Worm (Caenorhabditis elegans) whole organism, L1 larva: ENCODE results near the gene srh-135.
"Not testable (repeated sequence)": the region's sequence is repeated elsewhere in the genome, so short reads cannot be mapped to it uniquely, and the experiment has no call there.

Experiments
- C34B4.2 ChIP-seq: sonication (generic microtip); optimal IDR thresholded peaks from 2 replicates; lab custom pipeline; 2017; ENCODE audit warnings: mild to moderate bottlenecking, missing genetic modification characterization, missing compliant biosample characterization
- F16B12.6 ChIP-seq: fragments of 150-350 bp; optimal IDR thresholded peaks from 2 replicates; lab custom pipeline; 2014; ENCODE audit warnings: missing biosample characterization, missing genetic modification characterization
- Y116A8C.19 ChIP-seq: sonication (generic microtip); optimal IDR thresholded peaks from 2 replicates; lab custom pipeline; 2016; ENCODE audit warnings: missing compliant biosample characterization, missing genetic modification characterization, borderline replicate concordance
- aha-1 ChIP-seq: fragments of 150-350 bp; optimal IDR thresholded peaks from 2 replicates; lab custom pipeline; 2014; ENCODE audit warnings: missing biosample characterization, missing genetic modification characterization
- aly-2 ChIP-seq: fragments of 150-350 bp; optimal IDR thresholded peaks from 2 replicates; lab custom pipeline; 2014; ENCODE audit warnings: missing biosample characterization, missing genetic modification characterization
- blmp-1 ChIP-seq: fragments of 150-350 bp; optimal IDR thresholded peaks from 2 replicates; lab custom pipeline; 2014; ENCODE audit warnings: missing biosample characterization, missing genetic modification characterization
- ceh-63 ChIP-seq: fragments of 200-800 bp; sonication (Bioruptor generic); optimal IDR thresholded peaks from 2 replicates; lab custom pipeline; 2018; ENCODE audit warnings: mild to moderate bottlenecking, missing genetic modification characterization, missing compliant biosample characterization
- ceh-8 ChIP-seq: fragments of 200-800 bp; sonication (Bioruptor generic); optimal IDR thresholded peaks from 2 replicates; lab custom pipeline; 2018; ENCODE audit warnings: mild to moderate bottlenecking, missing genetic modification characterization, moderate library complexity, missing compliant biosample characterization
- ceh-88 ChIP-seq: fragments of 200-800 bp; sonication (Bioruptor generic); IDR thresholded peaks from 2 replicates; pipeline ENCODE4 v1.3.6; 2022; ENCODE audit warnings: missing genetic modification characterization, missing compliant biosample characterization
- ceh-90 ChIP-seq: sonication (generic microtip); optimal IDR thresholded peaks from 2 replicates; lab custom pipeline; 2016; ENCODE audit warnings: missing genetic modification characterization, missing compliant biosample characterization
- efl-1 ChIP-seq, 4 experiments: fragments of 150-350 bp; optimal IDR thresholded peaks in 3 of 4; peaks in 1 of 4; 1 replicate in 1 of 4; 2 replicates in 3 of 4; lab custom pipeline; 2014; ENCODE audit warnings: missing biosample characterization in 2 of 4, missing genetic modification characterization in 2 of 4, missing genetic modification reagents in 2 of 4
- egl-13 ChIP-seq: sonication (generic microtip); optimal IDR thresholded peaks from 2 replicates; lab custom pipeline; 2016; ENCODE audit warnings: missing genotype, missing genetic modification reagents, missing genetic modification characterization, missing compliant biosample characterization
- elt-3 ChIP-seq, 6 experiments: fragments of 150-350 bp in 1 of 6; sonication (generic microtip); optimal IDR thresholded peaks; 2 replicates each; lab custom pipeline; 2017 to 2018; ENCODE audit warnings: missing biosample characterization in 6 of 6, missing genetic modification characterization in 6 of 6, inconsistent platforms in 1 of 6
- ets-5 ChIP-seq: fragments of 200-800 bp; sonication (Bioruptor generic); IDR thresholded peaks from 2 replicates; pipeline ENCODE4 v1.3.6; 2022; ENCODE audit warnings: missing genetic modification characterization, missing compliant biosample characterization
- fos-1 ChIP-seq: fragments of 150-350 bp; optimal IDR thresholded peaks from 2 replicates; lab custom pipeline; 2014; ENCODE audit warnings: missing biosample characterization, missing genetic modification characterization
- grh-1 ChIP-seq: fragments of 200-800 bp; sonication (Bioruptor generic); IDR thresholded peaks from 2 replicates; pipeline ENCODE4 v1.3.6; 2022; ENCODE audit warnings: missing genetic modification reagents, missing genetic modification characterization, missing compliant biosample characterization
- hlh-4 ChIP-seq: sonication (generic microtip); optimal IDR thresholded peaks from 2 replicates; lab custom pipeline; 2016; ENCODE audit warnings: mild to moderate bottlenecking, missing genetic modification characterization, missing compliant biosample characterization
- isw-1 ChIP-seq: fragments of 200-800 bp; sonication (Bioruptor generic); IDR thresholded peaks from 2 replicates; pipeline ENCODE4 v1.3.6; 2022; ENCODE audit warnings: missing genetic modification characterization, missing compliant biosample characterization
- lin-13 ChIP-seq: fragments of 150-350 bp; optimal IDR thresholded peaks from 2 replicates; lab custom pipeline; 2014; ENCODE audit warnings: missing biosample characterization, missing genetic modification reagents, missing genetic modification characterization
- lin-15B ChIP-seq: fragments of 150-350 bp; sonication (generic microtip); optimal IDR thresholded peaks from 3 replicates; lab custom pipeline; 2014; ENCODE audit warnings: missing biosample characterization, missing genetic modification characterization
- lin-35 ChIP-seq, 2 experiments: fragments of 150-350 bp; optimal IDR thresholded peaks; 2 replicates each; lab custom pipeline; 2014; ENCODE audit warnings: missing biosample characterization in 2 of 2, missing genetic modification characterization in 2 of 2, missing genetic modification reagents in 2 of 2
- lir-3 ChIP-seq: sonication (generic microtip); optimal IDR thresholded peaks from 2 replicates; lab custom pipeline; 2016; ENCODE audit warnings: mild to moderate bottlenecking, missing genetic modification characterization, moderate library complexity, missing compliant biosample characterization; ENCODE audit not compliant: poor library complexity
- mab-9 ChIP-seq: fragments of 200-800 bp; sonication (Bioruptor generic); IDR thresholded peaks from 2 replicates; pipeline ENCODE4 v1.3.6; 2022; ENCODE audit warnings: missing genetic modification reagents, missing genetic modification characterization, missing compliant biosample characterization
- mdl-1 ChIP-seq, 2 experiments: fragments of 150-350 bp; optimal IDR thresholded peaks; 2 replicates each; lab custom pipeline; 2014 to 2017; ENCODE audit warnings: missing biosample characterization in 2 of 2, missing genetic modification characterization in 2 of 2, inconsistent platforms in 1 of 2
- nhr-19 ChIP-seq: fragments of 200-800 bp; sonication (Bioruptor generic); conservative IDR thresholded peaks from 2 replicates; pipeline ENCODE4 v1.3.6; 2022; ENCODE audit warnings: missing genetic modification characterization, missing compliant biosample characterization
- nhr-237 ChIP-seq: fragments of 150-350 bp; optimal IDR thresholded peaks from 2 replicates; lab custom pipeline; 2014; ENCODE audit warnings: missing biosample characterization, missing genetic modification characterization
- nhr-28 ChIP-seq: fragments of 150-350 bp; optimal IDR thresholded peaks from 2 replicates; lab custom pipeline; 2014; ENCODE audit warnings: missing biosample characterization, missing genetic modification characterization
- nhr-76 ChIP-seq: sonication (generic microtip); optimal IDR thresholded peaks from 2 replicates; lab custom pipeline; 2017; ENCODE audit warnings: missing biosample characterization, missing genetic modification characterization
- nhr-77 ChIP-seq: fragments of 150-350 bp; optimal IDR thresholded peaks from 2 replicates; lab custom pipeline; 2014; ENCODE audit warnings: missing biosample characterization, missing genetic modification characterization
- pag-3 ChIP-seq: sonication (generic microtip); optimal IDR thresholded peaks from 2 replicates; lab custom pipeline; 2017; ENCODE audit warnings: missing genetic modification characterization, mild to moderate bottlenecking, missing compliant biosample characterization, antibody characterized with exemption, borderline replicate concordance; ENCODE audit not compliant: insufficient read depth
- rnt-1 ChIP-seq: sonication (generic microtip); optimal IDR thresholded peaks from 2 replicates; lab custom pipeline; 2016; ENCODE audit warnings: mild to moderate bottlenecking, missing genetic modification characterization, moderate library complexity, missing compliant biosample characterization
- skn-1 ChIP-seq: fragments of 150-350 bp; optimal IDR thresholded peaks from 2 replicates; lab custom pipeline; 2014; ENCODE audit warnings: missing biosample characterization, missing genetic modification characterization
- snu-23 ChIP-seq: sonication (generic microtip); optimal IDR thresholded peaks from 2 replicates; lab custom pipeline; 2016; ENCODE audit warnings: missing genetic modification characterization, missing compliant biosample characterization
- sptf-1 ChIP-seq: fragments of 150-350 bp; optimal IDR thresholded peaks from 2 replicates; lab custom pipeline; 2014; ENCODE audit warnings: missing biosample characterization, missing genetic modification characterization
- sup-37 ChIP-seq: fragments of 200-800 bp; sonication (Bioruptor generic); optimal IDR thresholded peaks from 2 replicates; lab custom pipeline; 2018; ENCODE audit warnings: mild to moderate bottlenecking, missing genetic modification characterization, missing compliant biosample characterization
- unc-30 ChIP-seq: sonication (generic microtip); optimal IDR thresholded peaks from 2 replicates; lab custom pipeline; 2017; ENCODE audit warnings: missing biosample characterization, missing genetic modification characterization
- unc-98 ChIP-seq: fragments of 200-800 bp; sonication (Bioruptor generic); IDR thresholded peaks from 2 replicates; pipeline ENCODE4 v1.3.6; 2022; ENCODE audit warnings: missing genetic modification characterization, missing compliant biosample characterization
- zip-4 ChIP-seq: fragments of 200-800 bp; sonication (Bioruptor generic); optimal IDR thresholded peaks from 2 replicates; lab custom pipeline; 2018; ENCODE audit warnings: mild to moderate bottlenecking, missing genetic modification characterization, moderate library complexity, missing compliant biosample characterization

srh-135 gene

ce11 chrII:10247594-10248283 is 20.8 kb upstream of the srh-135 start, which contains the start of gene nrde-2:
Gene nrde-2, minus strand, starts transcription at chrII:10247638.
- 0 out of 2 replicates have a peak, but pooled peaks have one; percentile 3 for TF ChIP-seq isw-1 (GFP tag; lab: Robert Waterston, UW)
- TF ChIP-seq rnt-1, result peak; percentile 57
- TF ChIP-seq efl-1 (optimal IDR thresholded peaks at IDR 0.05; lab: Kevin White, UChicago), result peak in 1 of 2 experiments; percentile 13
- not testable (repeated sequence) for TF ChIP-seq efl-1 (GFP tag; optimal IDR thresholded peaks at IDR 0.05 in 1 of 2; lab: Kevin White, UChicago)
- TF ChIP-seq unc-98 (GFP tag; lab: Robert Waterston, UW), result 0 out of 2 replicates have a peak, but pooled peaks have one; percentile 52

DNA sequence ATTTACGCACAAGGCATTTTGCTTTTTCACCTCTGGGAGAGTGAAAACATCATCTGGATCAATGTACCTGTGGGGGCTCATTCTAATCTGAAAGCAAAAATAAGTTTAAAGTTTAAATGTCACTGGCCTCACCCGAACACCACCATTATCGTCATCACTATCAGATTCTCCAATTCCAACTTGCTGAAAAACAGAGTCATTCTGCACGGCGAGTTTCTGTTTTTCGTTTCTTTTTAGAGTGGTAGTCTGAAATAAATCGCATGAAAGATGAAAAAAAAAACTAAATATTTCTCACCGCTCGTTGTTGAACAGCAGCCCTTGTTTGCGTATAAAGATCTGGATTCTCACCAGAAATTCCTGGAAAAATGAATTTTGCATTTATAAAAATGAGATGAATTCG is 20.2 kb upstream of the srh-135 start:
- TF ChIP-seq zip-4 (GFP tag; lab: Kevin White, UChicago) (no peak), egl-13 (tag; lab: Kevin White, UChicago) (no peak), aly-2 (tag; lab: Kevin White, UChicago) (no peak), nhr-19 (GFP tag; lab: Robert Waterston, UW) (no peak), efl-1 (optimal IDR thresholded peaks at IDR 0.05; lab: Kevin White, UChicago) (no peak), efl-1 (GFP tag; optimal IDR thresholded peaks at IDR 0.05 in 1 of 2; lab: Kevin White, UChicago) (peak in 1 of 2 experiments; percentile 30), unc-30 (tag; lab: Kevin White, UChicago) (no peak), nhr-77 (tag; lab: Kevin White, UChicago) (no peak), sup-37 (GFP tag; lab: Kevin White, UChicago) (no peak)

DNA sequence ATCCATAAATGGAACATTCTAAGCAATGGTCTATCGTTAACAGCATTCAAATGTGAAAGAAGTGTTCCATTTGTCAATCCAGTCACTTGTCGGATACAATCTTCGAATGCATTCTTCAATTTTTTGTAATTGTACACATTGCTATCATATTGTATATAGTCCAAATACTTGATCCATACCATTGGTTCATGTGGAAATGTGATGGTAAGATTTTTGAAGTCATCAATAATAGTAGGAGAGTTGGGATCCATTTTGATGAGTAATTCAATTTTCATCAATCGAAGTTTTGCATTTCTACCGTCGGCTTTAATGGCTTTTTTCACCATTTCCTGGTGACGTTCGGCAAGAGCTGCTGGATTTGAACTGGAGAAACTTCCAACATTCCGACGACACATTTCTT is 18.7 kb upstream of the srh-135 start:
- TF ChIP-seq Y116A8C.19 (tag; lab: Kevin White, UChicago) (no peak), nhr-28 (tag; lab: Kevin White, UChicago) (no peak), ceh-90 (tag; lab: Kevin White, UChicago) (no peak), skn-1 (tag; lab: Kevin White, UChicago) (no peak)

- TF ChIP-seq elt-3 (tag; optimal IDR thresholded peaks at IDR 0.05; lab: Kevin White, UChicago) (no peak), fos-1 (no peak), F16B12.6 (tag; lab: Kevin White, UChicago) (no peak), ceh-63 (GFP tag; lab: Kevin White, UChicago) (no peak), ceh-8 (GFP tag; lab: Kevin White, UChicago) (no peak), snu-23 (no peak), blmp-1 (tag; lab: Kevin White, UChicago) (no peak), nhr-76 (tag; lab: Kevin White, UChicago) (no peak), efl-1 (optimal IDR thresholded peaks at IDR 0.05; lab: Kevin White, UChicago) (no peak), efl-1 (GFP tag; optimal IDR thresholded peaks at IDR 0.05 in 1 of 2; lab: Kevin White, UChicago) (no peak), lin-35 (GFP tag; optimal IDR thresholded peaks at IDR 0.05; lab: Kevin White, UChicago) (no peak), lir-3 (tag; lab: Kevin White, UChicago) (no peak), aha-1 (tag; lab: Kevin White, UChicago) (no peak), pag-3 (no peak), mab-9 (GFP tag; lab: Robert Waterston, UW) (no peak), lin-13 (GFP tag; lab: Kevin White, UChicago) (no peak), hlh-4 (no peak)
These were observed 15.4 kb upstream of the srh-135 start, which contains the start of gene mrps-14 for ce11 chrII:10242294-10242693. Gene mrps-14, minus strand, starts transcription at chrII:10242490.

DNA sequence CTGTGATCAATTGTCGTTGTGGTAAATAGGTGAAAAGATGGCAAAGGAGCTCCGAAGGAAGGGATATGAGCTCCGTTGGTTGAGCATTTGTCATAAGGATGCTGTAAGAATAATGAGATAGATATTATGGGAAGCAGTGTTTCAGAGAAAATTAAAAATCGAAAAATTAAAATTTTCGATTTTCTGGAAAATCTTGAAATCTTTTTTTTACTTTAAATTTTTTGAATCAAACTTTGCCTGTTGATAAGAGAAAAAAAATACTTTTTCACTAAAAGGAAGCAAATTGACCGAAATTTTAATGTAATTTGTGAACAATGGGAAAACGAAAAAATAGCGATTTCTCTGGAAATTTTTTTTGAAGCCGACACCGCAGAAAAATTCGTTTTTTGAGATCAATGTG is 12.7 kb upstream of the srh-135 start, which contains the start of gene mec-15:
Gene mec-15, minus strand, starts transcription at position 101 of the 400 bp plus-strand sequence.
- TF ChIP-seq C34B4.2, result no peak
- TF ChIP-seq egl-13 (tag; lab: Kevin White, UChicago), result no peak
- TF ChIP-seq ets-5, result no peak
- TF ChIP-seq efl-1 (optimal IDR thresholded peaks at IDR 0.05; lab: Kevin White, UChicago), result no peak
- TF ChIP-seq efl-1 (GFP tag; optimal IDR thresholded peaks at IDR 0.05 in 1 of 2; lab: Kevin White, UChicago), result no peak
- no peak for TF ChIP-seq grh-1 (GFP tag; lab: Robert Waterston, UW)
- TF ChIP-seq nhr-237, result no peak
- no peak for TF ChIP-seq mdl-1 (tag; optimal IDR thresholded peaks at IDR 0.05; lab: Kevin White, UChicago)
- TF ChIP-seq ceh-88 (GFP tag; lab: Robert Waterston, UW), result no peak
- no peak for TF ChIP-seq lin-35 (GFP tag; optimal IDR thresholded peaks at IDR 0.05; lab: Kevin White, UChicago)
- TF ChIP-seq lin-15B (tag; lab: Kevin White, UChicago), result no peak
- no peak for TF ChIP-seq ceh-90 (tag; lab: Kevin White, UChicago)
- TF ChIP-seq sptf-1 (tag; lab: Kevin White, UChicago), result no peak
